Worm (Caenorhabditis elegans): ENCODE data around the gene C01B9.1.

DNA sequence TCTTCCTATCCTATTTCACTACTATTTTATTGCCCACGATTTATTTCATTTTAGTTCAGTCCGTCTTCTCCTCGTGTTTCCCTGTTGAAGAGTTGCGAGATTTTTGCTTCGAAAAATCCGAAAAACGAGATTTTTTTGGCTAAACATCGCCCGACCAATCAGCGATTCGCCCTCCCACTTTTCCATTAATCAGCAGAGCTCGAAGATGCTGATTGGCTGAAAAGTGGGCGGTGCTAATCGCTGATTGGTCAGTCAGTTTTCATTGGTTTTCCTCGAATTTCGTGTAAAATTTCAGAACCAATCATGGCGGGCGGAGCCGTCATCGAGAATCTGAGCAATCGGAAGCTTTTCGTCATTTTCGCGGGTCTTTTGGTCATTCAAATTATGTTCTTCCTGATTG lies 29.9 kb upstream of the C01B9.1 start, which contains the start of gene mig-14:
- no peak for TF ChIP-seq snpc-4 (tag; optimal IDR thresholded peaks at IDR 0.05)
- TF ChIP-seq ztf-11 (tag; optimal IDR thresholded peaks at IDR 0.05) = no peak
- no peak for TF ChIP-seq nhr-76 (tag; optimal IDR thresholded peaks at IDR 0.05)
- TF ChIP-seq nhr-28 (tag; optimal IDR thresholded peaks at IDR 0.05) = no peak
- TF ChIP-seq nhr-12 (tag; optimal IDR thresholded peaks at IDR 0.05) = no peak
- TF ChIP-seq elt-3 (tag; optimal IDR thresholded peaks at IDR 0.05) = no peak
- TF ChIP-seq lin-13 (tag; optimal IDR thresholded peaks at IDR 0.05) = no peak
- no peak for TF ChIP-seq tbx-8 (GFP tag; optimal IDR thresholded peaks at IDR 0.05)
- TF ChIP-seq unc-62 (GFP tag; optimal IDR thresholded peaks at IDR 0.05) = no peak
- no peak for TF ChIP-seq mep-1 (tag; optimal IDR thresholded peaks at IDR 0.05)
- no peak for TF ChIP-seq ceh-83 (GFP tag; optimal IDR thresholded peaks at IDR 0.05)
- TF ChIP-seq unc-39 (tag; optimal IDR thresholded peaks at IDR 0.05) = no peak
- no peak for TF ChIP-seq pha-4 (tag; optimal IDR thresholded peaks at IDR 0.05)
- no peak for TF ChIP-seq unc-120 (tag; optimal IDR thresholded peaks at IDR 0.05; ENCODE audit: poor library complexity, severe bottlenecking)
